Worm (Caenorhabditis elegans) whole organism, L3 larva: Measurements from ENCODE around the gene F09E5.7.

Source experiments
- R02D3.7 ChIP-seq: fragments of 150-350 bp; optimal IDR thresholded peaks from 2 replicates; lab custom pipeline; 2014; ENCODE audit warnings: missing biosample characterization, missing genetic modification characterization
- ZK546.5 ChIP-seq: sonication (generic microtip); optimal IDR thresholded peaks from 2 replicates; lab custom pipeline; 2017; ENCODE audit warnings: missing biosample characterization, missing genetic modification characterization
- aly-2 ChIP-seq: fragments of 150-350 bp; optimal IDR thresholded peaks from 2 replicates; lab custom pipeline; 2014; ENCODE audit warnings: missing biosample characterization, missing genetic modification characterization
- ama-1 ChIP-seq: fragments of 150-350 bp; optimal IDR thresholded peaks from 2 replicates; lab custom pipeline; 2018
- ceh-16 ChIP-seq: sonication (generic microtip); optimal IDR thresholded peaks from 2 replicates; lab custom pipeline; 2017; ENCODE audit warnings: missing biosample characterization, missing genetic modification characterization
- ceh-28 ChIP-seq: fragments of 150-350 bp; optimal IDR thresholded peaks from 2 replicates; lab custom pipeline; 2014; ENCODE audit warnings: missing biosample characterization, missing genetic modification reagents, missing genetic modification characterization
- ceh-82 ChIP-seq: fragments of 150-350 bp; optimal IDR thresholded peaks from 2 replicates; lab custom pipeline; 2014; ENCODE audit warnings: missing biosample characterization, missing genetic modification characterization
- ceh-9 ChIP-seq: sonication (generic microtip); optimal IDR thresholded peaks from 2 replicates; lab custom pipeline; 2018; ENCODE audit warnings: missing biosample characterization, missing genetic modification characterization
- daf-12 ChIP-seq: fragments of 150-350 bp; optimal IDR thresholded peaks from 2 replicates; lab custom pipeline; 2014; ENCODE audit warnings: missing biosample characterization, missing genetic modification reagents, missing genetic modification characterization
- egl-27 ChIP-seq: sonication (generic microtip); optimal IDR thresholded peaks from 4 replicates; lab custom pipeline; 2017; ENCODE audit warnings: missing biosample characterization, missing genetic modification reagents, missing genetic modification characterization
- egl-5 ChIP-seq: fragments of 150-350 bp; optimal IDR thresholded peaks from 2 replicates; lab custom pipeline; 2017; ENCODE audit warnings: missing biosample characterization, missing genetic modification reagents, missing genetic modification characterization, inconsistent platforms
- elt-1 ChIP-seq: fragments of 150-350 bp; optimal IDR thresholded peaks from 2 replicates; lab custom pipeline; 2014; ENCODE audit warnings: missing biosample characterization, missing genetic modification characterization
- elt-2 ChIP-seq: sonication (generic microtip); optimal IDR thresholded peaks from 2 replicates; lab custom pipeline; 2016; ENCODE audit warnings: missing genetic modification reagents, mild to moderate bottlenecking, missing genetic modification characterization, missing compliant biosample characterization
- elt-3 ChIP-seq, 3 experiments: fragments of 150-350 bp in 1 of 3; sonication (generic microtip) in 2 of 3; optimal IDR thresholded peaks; 2 replicates in 2 of 3; 4 replicates in 1 of 3; lab custom pipeline; 2014 to 2017; ENCODE audit warnings: missing biosample characterization in 3 of 3, missing genetic modification characterization in 3 of 3
- eor-1 ChIP-seq, 2 experiments: fragments of 150-350 bp; optimal IDR thresholded peaks; 2 replicates each; lab custom pipeline; 2014 to 2018; ENCODE audit warnings: missing biosample characterization in 2 of 2, missing genetic modification characterization in 2 of 2
- fkh-10 ChIP-seq: sonication (generic microtip); optimal IDR thresholded peaks from 2 replicates; lab custom pipeline; 2017; ENCODE audit warnings: missing biosample characterization, missing genetic modification reagents, missing genetic modification characterization
- fkh-2 ChIP-seq: fragments of 150-350 bp; optimal IDR thresholded peaks from 2 replicates; lab custom pipeline; 2014; ENCODE audit warnings: missing biosample characterization, missing genetic modification reagents, missing genetic modification characterization
- fos-1 ChIP-seq: fragments of 150-350 bp; optimal IDR thresholded peaks from 2 replicates; lab custom pipeline; 2014; ENCODE audit warnings: missing biosample characterization, missing genetic modification characterization
- hmg-11 ChIP-seq: sonication (generic microtip); optimal IDR thresholded peaks from 2 replicates; lab custom pipeline; 2016; ENCODE audit warnings: missing genetic modification characterization, missing compliant biosample characterization
- jun-1 ChIP-seq: fragments of 150-350 bp; optimal IDR thresholded peaks from 2 replicates; lab custom pipeline; 2014; ENCODE audit warnings: missing biosample characterization, missing genetic modification reagents, missing genetic modification characterization
- lin-15B ChIP-seq: fragments of 150-350 bp; optimal IDR thresholded peaks from 2 replicates; lab custom pipeline; 2014; ENCODE audit warnings: missing biosample characterization, missing genetic modification characterization
- lin-39 ChIP-seq: fragments of 150-350 bp; optimal IDR thresholded peaks from 2 replicates; lab custom pipeline; 2018; ENCODE audit warnings: missing biosample characterization, missing genetic modification reagents, missing genetic modification characterization
- lsy-12 ChIP-seq: sonication (generic microtip); optimal IDR thresholded peaks from 2 replicates; lab custom pipeline; 2016; ENCODE audit warnings: mild to moderate bottlenecking, missing genetic modification characterization, missing compliant biosample characterization
- mdl-1 ChIP-seq: fragments of 150-350 bp; optimal IDR thresholded peaks from 2 replicates; lab custom pipeline; 2014; ENCODE audit warnings: missing biosample characterization, missing genetic modification characterization
- mml-1 ChIP-seq: fragments of 150-350 bp; sonication (generic microtip); optimal IDR thresholded peaks from 3 replicates; lab custom pipeline; 2014; ENCODE audit warnings: missing biosample characterization, missing genetic modification characterization
- nfya-1 ChIP-seq: sonication (generic microtip); optimal IDR thresholded peaks from 2 replicates; lab custom pipeline; 2017; ENCODE audit warnings: missing genetic modification characterization, mild to moderate bottlenecking, missing compliant biosample characterization, antibody characterized with exemption, moderate library complexity; ENCODE audit not compliant: insufficient read depth
- nhr-11 ChIP-seq: fragments of 150-350 bp; optimal IDR thresholded peaks from 2 replicates; lab custom pipeline; 2014; ENCODE audit warnings: missing biosample characterization, missing genetic modification characterization
- nhr-12 ChIP-seq: fragments of 150-350 bp; optimal IDR thresholded peaks from 2 replicates; lab custom pipeline; 2014; ENCODE audit warnings: missing biosample characterization, missing genetic modification characterization
- nhr-23 ChIP-seq: fragments of 150-350 bp; optimal IDR thresholded peaks from 2 replicates; lab custom pipeline; 2014; ENCODE audit warnings: missing biosample characterization, missing genetic modification reagents, missing genetic modification characterization
- nhr-237 ChIP-seq: fragments of 150-350 bp; optimal IDR thresholded peaks from 2 replicates; lab custom pipeline; 2014; ENCODE audit warnings: missing biosample characterization, missing genetic modification characterization
- nhr-25 ChIP-seq: sonication (generic microtip); optimal IDR thresholded peaks from 2 replicates; lab custom pipeline; 2017; ENCODE audit warnings: missing biosample characterization, missing genetic modification characterization
- nhr-28 ChIP-seq: fragments of 150-350 bp; optimal IDR thresholded peaks from 2 replicates; lab custom pipeline; 2014; ENCODE audit warnings: missing biosample characterization, missing genetic modification characterization
- nhr-43 ChIP-seq: sonication (generic microtip); optimal IDR thresholded peaks from 2 replicates; lab custom pipeline; 2016; ENCODE audit warnings: mild to moderate bottlenecking, missing genetic modification characterization, missing compliant biosample characterization; ENCODE audit not compliant: poor library complexity, severe bottlenecking
- nhr-67 ChIP-seq: fragments of 150-350 bp; optimal IDR thresholded peaks from 2 replicates; lab custom pipeline; 2014; ENCODE audit warnings: missing biosample characterization, missing genetic modification characterization
- nhr-76 ChIP-seq: fragments of 150-350 bp; sonication (generic microtip); optimal IDR thresholded peaks from 5 replicates; lab custom pipeline; 2014; ENCODE audit warnings: missing biosample characterization, missing genetic modification characterization
- nhr-77 ChIP-seq: fragments of 150-350 bp; optimal IDR thresholded peaks from 2 replicates; lab custom pipeline; 2014; ENCODE audit warnings: missing biosample characterization, missing genetic modification characterization
- pha-4 ChIP-seq: fragments of 150-350 bp; optimal IDR thresholded peaks from 2 replicates; lab custom pipeline; 2014; ENCODE audit warnings: missing biosample characterization, missing genetic modification reagents, missing genetic modification characterization
- pqm-1 ChIP-seq: fragments of 150-350 bp; optimal IDR thresholded peaks from 2 replicates; lab custom pipeline; 2017; ENCODE audit warnings: missing biosample characterization, missing genetic modification characterization, inconsistent platforms
- sea-2 ChIP-seq: fragments of 150-350 bp; sonication (generic microtip); optimal IDR thresholded peaks from 4 replicates; lab custom pipeline; 2014; ENCODE audit warnings: missing biosample characterization, missing genetic modification reagents, missing genetic modification characterization
- skn-1 ChIP-seq: fragments of 150-350 bp; optimal IDR thresholded peaks from 2 replicates; lab custom pipeline; 2014; ENCODE audit warnings: missing biosample characterization, missing genetic modification characterization
- snpc-4 ChIP-seq: fragments of 150-350 bp; optimal IDR thresholded peaks from 2 replicates; lab custom pipeline; 2014; ENCODE audit warnings: missing biosample characterization, missing genetic modification characterization
- tbx-2 ChIP-seq: sonication (generic microtip); optimal IDR thresholded peaks from 2 replicates; lab custom pipeline; 2016; ENCODE audit warnings: mild to moderate bottlenecking, missing genetic modification characterization, missing compliant biosample characterization
- unc-39 ChIP-seq: sonication (generic microtip); optimal IDR thresholded peaks from 4 replicates; lab custom pipeline; 2017; ENCODE audit warnings: missing biosample characterization, missing genetic modification characterization
- unc-62 ChIP-seq: fragments of 150-350 bp; sonication (generic microtip); optimal IDR thresholded peaks from 4 replicates; lab custom pipeline; 2014; ENCODE audit warnings: missing biosample characterization, missing genetic modification reagents, missing genetic modification characterization
- zag-1 ChIP-seq: fragments of 150-350 bp; optimal IDR thresholded peaks from 2 replicates; lab custom pipeline; 2014; ENCODE audit warnings: missing biosample characterization, missing genetic modification characterization
- ztf-11 ChIP-seq: fragments of 150-350 bp; optimal IDR thresholded peaks from 2 replicates; lab custom pipeline; 2014; ENCODE audit warnings: missing biosample characterization, missing genetic modification characterization
- ztf-4 ChIP-seq: fragments of 150-350 bp; optimal IDR thresholded peaks from 2 replicates; lab custom pipeline; 2014; ENCODE audit warnings: missing biosample characterization, missing genetic modification characterization

F09E5.7 gene

ce11 chrII:5336035-5336376 is 15.9 kb upstream of the F09E5.7 start:
- TF ChIP-seq zag-1 (tag; lab: Kevin White, UChicago), result peak; percentile 50
- TF ChIP-seq ama-1 (lab: Kevin White, UChicago), result peak; percentile 66
- peak; percentile 68 for TF ChIP-seq lin-39 (tag; lab: Kevin White, UChicago)
- TF ChIP-seq egl-5 (tag; lab: Kevin White, UChicago), result peak; percentile 54
- TF ChIP-seq fkh-10 (GFP tag; lab: Kevin White, UChicago), result peak; percentile 68
- TF ChIP-seq mml-1 (tag; lab: Kevin White, UChicago), result no peak
- peak; percentile 6 for TF ChIP-seq sea-2 (GFP tag; lab: Kevin White, UChicago)
- peak; percentile 85 for TF ChIP-seq nfya-1 (tag; lab: Kevin White, UChicago)
- no peak for TF ChIP-seq ztf-11
- TF ChIP-seq jun-1 (tag; lab: Kevin White, UChicago), result no peak
- TF ChIP-seq tbx-2 (tag; lab: Kevin White, UChicago), result peak; percentile 46
- TF ChIP-seq nhr-76 (tag; lab: Kevin White, UChicago), result no peak
- peak; percentile 6 for TF ChIP-seq lin-15B
- no peak for TF ChIP-seq mdl-1 (tag; lab: Kevin White, UChicago)

ce11 chrII:5336660-5337494 is 15.0 kb upstream of the F09E5.7 start:
- TF ChIP-seq lsy-12 (tag; lab: Kevin White, UChicago) (peak; percentile 35), mml-1 (tag; lab: Kevin White, UChicago) (no peak), nhr-43 (peak; percentile 22), egl-5 (tag; lab: Kevin White, UChicago) (peak; percentile 9), unc-62 (GFP tag; lab: Kevin White, UChicago) (peak; percentile 29), lin-15B (peak; percentile 56), nhr-28 (tag; lab: Kevin White, UChicago) (no peak), ZK546.5 (no peak), eor-1 (tag; optimal IDR thresholded peaks at IDR 0.05; lab: Kevin White, UChicago) (no peak), zag-1 (tag; lab: Kevin White, UChicago) (no peak), unc-39 (tag; lab: Kevin White, UChicago) (no peak), nhr-77 (tag; lab: Kevin White, UChicago) (no peak), elt-1 (tag; lab: Kevin White, UChicago) (no peak), elt-2 (peak; percentile 81), tbx-2 (tag; lab: Kevin White, UChicago) (peak; percentile 31), nfya-1 (tag; lab: Kevin White, UChicago) (peak; percentile 81), egl-27 (peak; percentile 12), ama-1 (lab: Kevin White, UChicago) (no peak), R02D3.7 (tag; lab: Kevin White, UChicago) (no peak), fos-1 (peak; percentile 98), ceh-16 (tag; lab: Kevin White, UChicago) (no peak), jun-1 (tag; lab: Kevin White, UChicago) (peak; percentile 97), elt-3 (tag; optimal IDR thresholded peaks at IDR 0.05; lab: Kevin White, UChicago) (peak in 1 of 3 experiments; percentile 31), skn-1 (tag; lab: Kevin White, UChicago) (no peak), ztf-11 (no peak), nhr-23 (peak; percentile 48), nhr-237 (no peak), snpc-4 (tag; lab: Kevin White, UChicago) (peak; percentile 59), fkh-2 (no peak), ceh-82 (tag; lab: Kevin White, UChicago) (no peak), pha-4 (tag; lab: Kevin White, UChicago) (peak; percentile 98), ztf-4 (tag; lab: Kevin White, UChicago) (peak; percentile 50), sea-2 (GFP tag; lab: Kevin White, UChicago) (no peak), nhr-25 (peak; percentile 62), mdl-1 (tag; lab: Kevin White, UChicago) (no peak), nhr-67 (tag; lab: Kevin White, UChicago) (no peak), daf-12 (tag; lab: Kevin White, UChicago) (no peak), ceh-9 (tag; lab: Kevin White, UChicago) (no peak), hmg-11 (tag; lab: Kevin White, UChicago) (peak; percentile 56), ceh-28 (tag; lab: Kevin White, UChicago) (peak; percentile 61), nhr-11 (tag; lab: Kevin White, UChicago) (peak; percentile 39), nhr-76 (tag; lab: Kevin White, UChicago) (peak; percentile 69), nhr-12 (no peak), lin-39 (tag; lab: Kevin White, UChicago) (peak; percentile 45), fkh-10 (GFP tag; lab: Kevin White, UChicago) (no peak), aly-2 (tag; lab: Kevin White, UChicago) (no peak), pqm-1 (tag; lab: Kevin White, UChicago) (peak; percentile 9)
